Fruit fly (Drosophila melanogaster) whole organism, embryonic: ENCODE data around the gene CG44838.

Experiments
- CG10366 ChIP-seq: fragments of 200-800 bp; sonication (Bioruptor generic); IDR thresholded peaks from 2 replicates; pipeline ENCODE4 v1.3.6; 2022; ENCODE audit warnings: missing biosample characterization, missing genetic modification characterization
- CG10462 ChIP-seq: fragments of 200-800 bp; sonication (Bioruptor generic); optimal IDR thresholded peaks from 2 replicates; lab custom pipeline; 2016; ENCODE audit warnings: missing biosample characterization, missing genetic modification characterization
- CG10654 ChIP-seq: fragments of 200-800 bp; sonication (Bioruptor generic); optimal IDR thresholded peaks from 2 replicates; lab custom pipeline; 2016; ENCODE audit warnings: missing biosample characterization, missing genetic modification characterization
- CG11456 ChIP-seq: fragments of 200-800 bp; sonication (Bioruptor generic); IDR thresholded peaks from 3 replicates; pipeline ENCODE4 v1.3.6; 2022; ENCODE audit warnings: missing biosample characterization, missing genetic modification characterization
- CG11560 ChIP-seq: fragments of 200-800 bp; sonication (Bioruptor generic); IDR thresholded peaks from 3 replicates; pipeline ENCODE4 v1.3.6; 2022; ENCODE audit warnings: missing biosample characterization, missing genetic modification characterization
- CG14965 ChIP-seq: fragments of 200-800 bp; sonication (Bioruptor generic); optimal IDR thresholded peaks from 2 replicates; lab custom pipeline; 2016; ENCODE audit warnings: missing biosample characterization, missing genetic modification characterization, borderline replicate concordance
- CG15479 ChIP-seq: fragments of 200-800 bp; sonication (Bioruptor generic); optimal IDR thresholded peaks from 3 replicates; lab custom pipeline; 2019; ENCODE audit warnings: missing biosample characterization, mild to moderate bottlenecking, missing genetic modification characterization, moderate library complexity
- CG17186 ChIP-seq: fragments of 200-800 bp; sonication (Bioruptor generic); optimal IDR thresholded peaks from 3 replicates; lab custom pipeline; 2017; ENCODE audit warnings: missing biosample characterization, missing genetic modification reagents, missing genetic modification characterization
- CG31365 ChIP-seq: fragments of 200-800 bp; sonication (Bioruptor generic); optimal IDR thresholded peaks from 2 replicates; lab custom pipeline; 2018; ENCODE audit warnings: missing biosample characterization, mild to moderate bottlenecking, missing genetic modification characterization
- CG34376 ChIP-seq: fragments of 200-800 bp; sonication (Bioruptor generic); optimal IDR thresholded peaks from 2 replicates; lab custom pipeline; 2018; ENCODE audit warnings: missing biosample characterization, mild to moderate bottlenecking, missing genetic modification characterization
- CG4360 ChIP-seq: fragments of 200-800 bp; sonication (Bioruptor generic); IDR thresholded peaks from 2 replicates; pipeline ENCODE4 v1.3.6; 2022; ENCODE audit warnings: missing biosample characterization, missing genetic modification characterization
- CG6175 ChIP-seq: fragments of 200-800 bp; sonication (Bioruptor generic); IDR thresholded peaks from 3 replicates; pipeline ENCODE4 v1.3.6; 2022; ENCODE audit warnings: missing biosample characterization, missing genetic modification characterization
- CG6683 ChIP-seq: fragments of 200-800 bp; sonication (Bioruptor generic); optimal IDR thresholded peaks from 2 replicates; lab custom pipeline; 2017; ENCODE audit warnings: missing biosample characterization, mild to moderate bottlenecking, missing genetic modification characterization, missing genetic modification reagents
- CG7556 ChIP-seq: fragments of 200-800 bp; sonication (Bioruptor generic); optimal IDR thresholded peaks from 2 replicates; lab custom pipeline; 2017; ENCODE audit warnings: missing biosample characterization, mild to moderate bottlenecking, missing genetic modification characterization
- CG7987 ChIP-seq: fragments of 200-800 bp; sonication (Bioruptor generic); optimal IDR thresholded peaks from 2 replicates; lab custom pipeline; 2018; ENCODE audit warnings: missing biosample characterization, mild to moderate bottlenecking, missing genetic modification characterization, moderate library complexity
- CG8089 ChIP-seq: fragments of 200-800 bp; sonication (Bioruptor generic); optimal IDR thresholded peaks from 3 replicates; lab custom pipeline; 2016; ENCODE audit warnings: missing biosample characterization, missing genetic modification characterization
- CG8359 ChIP-seq: fragments of 200-800 bp; sonication (Bioruptor generic); optimal IDR thresholded peaks from 2 replicates; lab custom pipeline; 2017; ENCODE audit warnings: missing biosample characterization, mild to moderate bottlenecking, missing genetic modification characterization, borderline replicate concordance
- CG8924 ChIP-seq: fragments of 200-800 bp; optimal IDR thresholded peaks from 3 replicates; lab custom pipeline; 2019; ENCODE audit warnings: missing biosample characterization, mild to moderate bottlenecking, missing genetic modification characterization, moderate library complexity
- CkIIα-i1 ChIP-seq: fragments of 200-800 bp; sonication (Bioruptor generic); IDR thresholded peaks from 2 replicates; pipeline ENCODE4 v1.3.6; 2022; ENCODE audit warnings: missing biosample characterization, missing genetic modification characterization
- CrebB ChIP-seq: fragments of 200-800 bp; sonication (Bioruptor generic); optimal IDR thresholded peaks from 3 replicates; lab custom pipeline; 2018; ENCODE audit warnings: missing biosample characterization, mild to moderate bottlenecking, missing genetic modification characterization
- D19B ChIP-seq: fragments of 200-800 bp; sonication (Bioruptor generic); optimal IDR thresholded peaks from 2 replicates; lab custom pipeline; 2017; ENCODE audit warnings: missing biosample characterization, mild to moderate bottlenecking, missing genetic modification characterization
- Dip3 ChIP-seq: fragments of 200-800 bp; sonication (Bioruptor generic); optimal IDR thresholded peaks from 3 replicates; lab custom pipeline; 2016; ENCODE audit warnings: missing biosample characterization, missing genetic modification characterization
- Nf-YA ChIP-seq: fragments of 200-800 bp; sonication (Bioruptor generic); IDR thresholded peaks from 2 replicates; pipeline ENCODE4 v1.3.6; 2022; ENCODE audit warnings: missing biosample characterization, missing genetic modification characterization
- NfI ChIP-seq: fragments of 200-800 bp; sonication (Bioruptor generic); optimal IDR thresholded peaks from 3 replicates; lab custom pipeline; 2018; ENCODE audit warnings: missing biosample characterization, mild to moderate bottlenecking, missing genetic modification characterization, moderate library complexity
- Opbp ChIP-seq: fragments of 200-800 bp; sonication (Bioruptor generic); IDR thresholded peaks from 3 replicates; pipeline ENCODE4 v1.3.6; 2022; ENCODE audit warnings: missing biosample characterization, missing genetic modification characterization; ENCODE audit not compliant: partially characterized antibody
- PHDP ChIP-seq: fragments of 200-800 bp; sonication (Bioruptor generic); optimal IDR thresholded peaks from 3 replicates; lab custom pipeline; 2018; ENCODE audit warnings: missing biosample characterization, mild to moderate bottlenecking, missing genetic modification characterization, moderate library complexity
- Rx ChIP-seq: fragments of 200-800 bp; sonication (Bioruptor generic); IDR thresholded peaks from 2 replicates; pipeline ENCODE4 v1.3.6; 2022; ENCODE audit warnings: missing biosample characterization, missing genetic modification characterization
- Vsx1 ChIP-seq: fragments of 200-800 bp; sonication (Bioruptor generic); optimal IDR thresholded peaks from 2 replicates; lab custom pipeline; 2017; ENCODE audit warnings: missing biosample characterization, mild to moderate bottlenecking, missing genetic modification characterization, missing genetic modification reagents
- ap ChIP-seq: fragments of 200-800 bp; sonication (Bioruptor generic); IDR thresholded peaks from 2 replicates; pipeline ENCODE4 v1.3.6; 2022; ENCODE audit warnings: missing biosample characterization, missing genetic modification characterization
- bigmax ChIP-seq: fragments of 200-800 bp; sonication (Bioruptor generic); optimal IDR thresholded peaks from 2 replicates; lab custom pipeline; 2018; ENCODE audit warnings: missing biosample characterization, mild to moderate bottlenecking, missing genetic modification characterization
- cad ChIP-seq: fragments of >200 bp; optimal IDR thresholded peaks from 2 replicates; lab custom pipeline; 2017; ENCODE audit warnings: missing biosample characterization, missing genetic modification characterization
- caup ChIP-seq: fragments of 200-800 bp; sonication (Bioruptor generic); optimal IDR thresholded peaks from 3 replicates; lab custom pipeline; 2017; ENCODE audit warnings: missing biosample characterization, mild to moderate bottlenecking, missing genetic modification characterization, moderate library complexity; ENCODE audit not compliant: severe bottlenecking
- crp ChIP-seq, 2 experiments: fragments of 200-800 bp; sonication (Bioruptor generic); optimal IDR thresholded peaks; 2 replicates in 1 of 2; 3 replicates in 1 of 2; lab custom pipeline; 2017; ENCODE audit warnings: missing biosample characterization in 2 of 2, missing genetic modification characterization in 2 of 2, mild to moderate bottlenecking in 1 of 2, moderate library complexity in 1 of 2
- dan ChIP-seq: fragments of 200-800 bp; sonication (Bioruptor generic); IDR thresholded peaks from 2 replicates; pipeline ENCODE4 v1.3.6; 2022; ENCODE audit warnings: missing biosample characterization, missing genetic modification characterization
- dysf ChIP-seq: fragments of 200-800 bp; sonication (Bioruptor generic); IDR thresholded peaks from 3 replicates; pipeline ENCODE4 v1.3.6; 2022; ENCODE audit warnings: missing biosample characterization, missing genetic modification characterization
- gcm2 ChIP-seq: fragments of 200-800 bp; sonication (Bioruptor generic); optimal IDR thresholded peaks from 2 replicates; lab custom pipeline; 2016; ENCODE audit warnings: missing biosample characterization, missing genetic modification characterization
- hkb ChIP-seq, 2 experiments: fragments of 200-800 bp in 1 of 2; fragments of >200 bp in 1 of 2; sonication (Bioruptor generic) in 1 of 2; IDR thresholded peaks in 1 of 2; optimal IDR thresholded peaks in 1 of 2; 2 replicates each; pipeline versions ENCODE4 v1.3.6 to Lab custom; 2017 to 2022; ENCODE audit warnings: missing biosample characterization in 1 of 2, missing genetic modification characterization in 1 of 2
- ind ChIP-seq: fragments of 200-800 bp; sonication (Bioruptor generic); optimal IDR thresholded peaks from 3 replicates; lab custom pipeline; 2016; ENCODE audit warnings: missing biosample characterization, missing genetic modification characterization
- knrl ChIP-seq: fragments of 200-800 bp; sonication (Bioruptor generic); IDR thresholded peaks from 3 replicates; pipeline ENCODE4 v1.3.6; 2022; ENCODE audit warnings: missing biosample characterization, missing genetic modification characterization; ENCODE audit not compliant: partially characterized antibody
- lab ChIP-seq: fragments of 200-800 bp; sonication (Bioruptor generic); optimal IDR thresholded peaks from 3 replicates; lab custom pipeline; 2017; ENCODE audit warnings: missing biosample characterization, missing genetic modification characterization, mild to moderate bottlenecking, moderate library complexity, missing genetic modification reagents
- lola ChIP-seq, 3 experiments: fragments of >200 bp in 2 of 3; fragments of 200-800 bp in 1 of 3; sonication (Bioruptor generic) in 1 of 3; optimal IDR thresholded peaks; 2 replicates each; lab custom pipeline; 2017 to 2019; ENCODE audit warnings: missing biosample characterization in 3 of 3, missing genetic modification characterization in 3 of 3, mild to moderate bottlenecking in 1 of 3, moderate library complexity in 1 of 3
- luna ChIP-seq: fragments of 200-800 bp; sonication (Bioruptor generic); optimal IDR thresholded peaks from 2 replicates; lab custom pipeline; 2016; ENCODE audit warnings: missing biosample characterization, missing genetic modification characterization
- nerfin-2 ChIP-seq: fragments of 200-800 bp; sonication (Bioruptor generic); IDR thresholded peaks from 2 replicates; pipeline ENCODE4 v1.3.6; 2022; ENCODE audit warnings: missing biosample characterization, missing genetic modification characterization; ENCODE audit not compliant: partially characterized antibody
- pfk ChIP-seq: fragments of 200-800 bp; sonication (Bioruptor generic); optimal IDR thresholded peaks from 2 replicates; lab custom pipeline; 2018; ENCODE audit warnings: missing biosample characterization, mild to moderate bottlenecking, missing genetic modification characterization, moderate library complexity
- pnt ChIP-seq: fragments of 200-800 bp; sonication (Bioruptor generic); optimal IDR thresholded peaks from 3 replicates; lab custom pipeline; 2016; ENCODE audit warnings: missing biosample characterization, missing genetic modification characterization
- pros ChIP-seq: fragments of 200-800 bp; sonication (Bioruptor generic); optimal IDR thresholded peaks from 3 replicates; lab custom pipeline; 2019; ENCODE audit warnings: missing biosample characterization, mild to moderate bottlenecking, missing genetic modification characterization, moderate library complexity
- ranshi ChIP-seq: fragments of 200-800 bp; sonication (Bioruptor generic); IDR thresholded peaks from 2 replicates; pipeline ENCODE4 v1.3.6; 2022; ENCODE audit warnings: missing biosample characterization, missing genetic modification characterization
- ssp ChIP-seq: fragments of 200-800 bp; sonication (Bioruptor generic); IDR thresholded peaks from 2 replicates; pipeline ENCODE4 v1.3.6; 2022; ENCODE audit warnings: missing biosample characterization, missing genetic modification characterization
- stc ChIP-seq: fragments of 200-800 bp; sonication (Bioruptor generic); IDR thresholded peaks from 2 replicates; pipeline ENCODE4 v1.3.6; 2022; ENCODE audit warnings: missing biosample characterization, missing genetic modification characterization
- vnd ChIP-seq: fragments of 200-800 bp; sonication (Bioruptor generic); IDR thresholded peaks from 3 replicates; pipeline ENCODE4 v1.3.6; 2022; ENCODE audit warnings: missing biosample characterization, missing genetic modification characterization; ENCODE audit not compliant: partially characterized antibody
- yki ChIP-seq: fragments of >200 bp; optimal IDR thresholded peaks from 3 replicates; lab custom pipeline; 2018

Gene CG44838

DNA sequence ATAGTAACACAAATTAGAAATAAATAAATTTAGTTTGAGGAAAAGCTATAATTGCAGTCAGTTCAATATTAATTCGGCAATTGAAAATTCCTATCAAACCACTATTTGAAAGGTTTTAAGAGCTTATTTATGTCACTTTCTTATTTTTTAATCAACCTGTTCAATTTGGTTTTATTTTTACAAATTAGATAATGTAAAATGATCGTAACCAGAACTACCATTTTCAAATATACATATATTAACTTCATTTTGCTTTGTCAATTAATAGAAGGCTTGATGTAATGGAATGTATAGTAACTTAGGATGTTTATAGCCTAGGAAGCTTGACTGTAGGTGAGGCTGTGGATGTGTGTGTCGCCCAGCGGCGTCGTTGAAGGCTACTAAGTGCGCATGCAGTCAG is 5.7 kb downstream of the CG44838 start (continued):
- TF ChIP-seq NfI (GFP tag; lab: Kevin White, UChicago), result no peak
- peak; percentile 37 for TF ChIP-seq CG34376 (GFP tag; lab: Kevin White, UChicago)
- no peak for TF ChIP-seq CG8359
- TF ChIP-seq CG17186 (GFP tag; lab: Kevin White, UChicago), result no peak
- no peak for TF ChIP-seq knrl
- TF ChIP-seq CG8924 (tag; lab: Kevin White, UChicago), result peak; percentile 41
- no peak for TF ChIP-seq CG7987 (GFP tag; lab: Kevin White, UChicago)
- no peak for TF ChIP-seq cad
- no peak for TF ChIP-seq CG4360 (GFP tag; lab: Robert Waterston, UW)
- no peak for TF ChIP-seq D19B
- TF ChIP-seq ssp (GFP tag; lab: Robert Waterston, UW), result no peak
- TF ChIP-seq CG31365 (tag; lab: Kevin White, UChicago), result no peak
- no peak for TF ChIP-seq crp (GFP tag; optimal IDR thresholded peaks at IDR 0.05; lab: Kevin White, UChicago)
- TF ChIP-seq PHDP (tag; lab: Kevin White, UChicago), result peak; percentile 17
- TF ChIP-seq CG11456, result no peak
- no peak for TF ChIP-seq dysf (GFP tag; lab: Robert Waterston, UW)
- no peak for TF ChIP-seq CG14965 (GFP tag; lab: Kevin White, UChicago)
- no peak for TF ChIP-seq CG6175
- TF ChIP-seq lola (GFP tag; optimal IDR thresholded peaks at IDR 0.05; lab: Kevin White, UChicago), result peak in 1 of 3 experiments; percentile 2
- no peak for TF ChIP-seq Rx (GFP tag; lab: Robert Waterston, UW)
- no peak for TF ChIP-seq vnd (GFP tag; lab: Robert Waterston, UW)
- no peak for TF ChIP-seq CG8089 (GFP tag; lab: Kevin White, UChicago)
- no peak for TF ChIP-seq CG15479 (GFP tag; lab: Kevin White, UChicago)
- no peak for TF ChIP-seq Dip3 (GFP tag; lab: Kevin White, UChicago)
- TF ChIP-seq CG10654 (GFP tag; lab: Kevin White, UChicago), result no peak
- TF ChIP-seq yki, result no peak
- TF ChIP-seq pnt (GFP tag; lab: Kevin White, UChicago), result no peak
- no peak for TF ChIP-seq CG10366 (GFP tag; lab: Robert Waterston, UW)
- TF ChIP-seq bigmax (GFP tag; lab: Kevin White, UChicago), result no peak
- no peak for TF ChIP-seq Nf-YA (GFP tag; lab: Robert Waterston, UW)
- no peak for TF ChIP-seq stc (GFP tag; lab: Robert Waterston, UW)
- no peak for TF ChIP-seq ranshi
- no peak for TF ChIP-seq CG6683
- no peak for TF ChIP-seq pfk (GFP tag; lab: Kevin White, UChicago)
- peak; percentile 74 for TF ChIP-seq CG7556 (GFP tag; lab: Kevin White, UChicago)
- TF ChIP-seq gcm2 (GFP tag; lab: Kevin White, UChicago), result no peak
- no peak for TF ChIP-seq luna
- no peak for TF ChIP-seq hkb (optimal IDR thresholded peaks at IDR 0.05; lab: Kevin White, UChicago)
- TF ChIP-seq hkb (GFP tag; IDR thresholded peaks at IDR 0.05; lab: Robert Waterston, UW), result no peak
- TF ChIP-seq lab (GFP tag; lab: Kevin White, UChicago), result peak; percentile 52
- no peak for TF ChIP-seq nerfin-2 (GFP tag; lab: Robert Waterston, UW)
- no peak for TF ChIP-seq ap (GFP tag; lab: Robert Waterston, UW)
- TF ChIP-seq CkIIα-i1 (GFP tag; lab: Robert Waterston, UW), result no peak
- no peak for TF ChIP-seq Opbp
- TF ChIP-seq CrebB (tag; lab: Kevin White, UChicago), result no peak
- TF ChIP-seq pros (GFP tag; lab: Kevin White, UChicago), result no peak
- TF ChIP-seq ind, result no peak
- TF ChIP-seq dan (GFP tag; lab: Robert Waterston, UW), result no peak
- TF ChIP-seq Vsx1, result no peak
- TF ChIP-seq CG10462 (GFP tag; lab: Kevin White, UChicago), result no peak
- no peak for TF ChIP-seq CG11560 (tag; lab: Robert Waterston, UW)
- no peak for TF ChIP-seq caup
